Fruit fly (Drosophila melanogaster) whole organism, pupa: ENCODE results near the gene CG43965.

ENCODE experiments used
- CG13204 ChIP-seq: fragments of 200-800 bp; sonication (Bioruptor generic); optimal IDR thresholded peaks from 2 replicates; lab custom pipeline; 2018; ENCODE audit warnings: missing biosample characterization, mild to moderate bottlenecking, missing genetic modification characterization, moderate library complexity
- CG32121 ChIP-seq: fragments of 200-800 bp; sonication (Bioruptor generic); IDR thresholded peaks from 2 replicates; pipeline ENCODE4 v1.3.6; 2022; ENCODE audit warnings: missing biosample characterization, missing genetic modification characterization
- CG4496 ChIP-seq: fragments of 200-800 bp; sonication (Bioruptor generic); IDR thresholded peaks from 3 replicates; pipeline ENCODE4 v1.3.6; 2022; ENCODE audit warnings: missing biosample characterization, missing genetic modification characterization
- CG9948 ChIP-seq: fragments of 200-800 bp; sonication (Bioruptor generic); optimal IDR thresholded peaks from 2 replicates; lab custom pipeline; 2018; ENCODE audit warnings: missing biosample characterization, mild to moderate bottlenecking, missing genetic modification characterization, moderate library complexity
- D1 ChIP-seq: fragments of 200-800 bp; sonication (Bioruptor generic); optimal IDR thresholded peaks from 2 replicates; lab custom pipeline; 2018; ENCODE audit warnings: missing biosample characterization, mild to moderate bottlenecking, missing genetic modification characterization, moderate library complexity
- EcR ChIP-seq: fragments of 200-800 bp; sonication (Bioruptor generic); optimal IDR thresholded peaks from 3 replicates; lab custom pipeline; 2019; ENCODE audit warnings: missing biosample characterization, missing genetic modification characterization, mild to moderate bottlenecking, moderate library complexity, missing genetic modification reagents
- Snoo ChIP-seq: fragments of 200-800 bp; sonication (Bioruptor generic); optimal IDR thresholded peaks from 3 replicates; lab custom pipeline; 2017; ENCODE audit warnings: missing biosample characterization, mild to moderate bottlenecking, missing genetic modification characterization, inconsistent platforms
- fd96Ca ChIP-seq: fragments of 200-800 bp; sonication (Bioruptor generic); IDR thresholded peaks from 3 replicates; pipeline ENCODE4 v1.3.6; 2022; ENCODE audit warnings: missing biosample characterization, missing genetic modification characterization

- peak; percentile 26; the same call in 1 of the 2 replicates for TF ChIP-seq CG32121 (GFP tag; lab: Robert Waterston, UW)
- no peak for TF ChIP-seq EcR (GFP tag; lab: Kevin White, UChicago)
- TF ChIP-seq CG4496 (GFP tag; lab: Robert Waterston, UW), result peak; percentile 48; the same call in 1 of the 3 replicates
- TF ChIP-seq CG13204 (GFP tag; lab: Kevin White, UChicago), result no peak
- TF ChIP-seq Snoo (tag; lab: Kevin White, UChicago), result no peak
- TF ChIP-seq CG9948 (tag; lab: Kevin White, UChicago), result peak; percentile 15
- no peak for TF ChIP-seq fd96Ca (GFP tag; lab: Robert Waterston, UW)
- TF ChIP-seq D1 (tag; lab: Kevin White, UChicago), result no peak
Observed at dm6 chr3L:8682551-8683375, 42.8 kb downstream of the CG43965 start.
